Fruit fly (Drosophila melanogaster): ENCODE data around the gene RhoGAP93B.

dm6 chr3R:21057519-21057918, 40.1 kb downstream of the RhoGAP93B start:
- no peak for TF ChIP-seq CG8478 (optimal IDR thresholded peaks at IDR 0.05)
- TF ChIP-seq CTCF (optimal IDR thresholded peaks at IDR 0.05), result no peak

Data from S2 (cell line).